Fruit fly (Drosophila melanogaster): ENCODE measurements around the gene Mat89Ba.
A peak's percentile ranks its signal among the peaks of the same experiment; 100 is the strongest.

The Mat89Ba gene

dm6 chr3R:16224415-16225165 is 47.6 kb downstream of the Mat89Ba start:
- TF ChIP-seq pan (optimal IDR thresholded peaks at IDR 0.05) (no peak), EcR (GFP tag; optimal IDR thresholded peaks at IDR 0.05) (peak in 1 of 2 experiments; percentile 26), Dll (optimal IDR thresholded peaks at IDR 0.05) (peak; percentile 96), psq (optimal IDR thresholded peaks at IDR 0.05) (no peak), usp (GFP tag; optimal IDR thresholded peaks at IDR 0.05) (no peak), CG8478 (optimal IDR thresholded peaks at IDR 0.05) (no peak)

DNA sequence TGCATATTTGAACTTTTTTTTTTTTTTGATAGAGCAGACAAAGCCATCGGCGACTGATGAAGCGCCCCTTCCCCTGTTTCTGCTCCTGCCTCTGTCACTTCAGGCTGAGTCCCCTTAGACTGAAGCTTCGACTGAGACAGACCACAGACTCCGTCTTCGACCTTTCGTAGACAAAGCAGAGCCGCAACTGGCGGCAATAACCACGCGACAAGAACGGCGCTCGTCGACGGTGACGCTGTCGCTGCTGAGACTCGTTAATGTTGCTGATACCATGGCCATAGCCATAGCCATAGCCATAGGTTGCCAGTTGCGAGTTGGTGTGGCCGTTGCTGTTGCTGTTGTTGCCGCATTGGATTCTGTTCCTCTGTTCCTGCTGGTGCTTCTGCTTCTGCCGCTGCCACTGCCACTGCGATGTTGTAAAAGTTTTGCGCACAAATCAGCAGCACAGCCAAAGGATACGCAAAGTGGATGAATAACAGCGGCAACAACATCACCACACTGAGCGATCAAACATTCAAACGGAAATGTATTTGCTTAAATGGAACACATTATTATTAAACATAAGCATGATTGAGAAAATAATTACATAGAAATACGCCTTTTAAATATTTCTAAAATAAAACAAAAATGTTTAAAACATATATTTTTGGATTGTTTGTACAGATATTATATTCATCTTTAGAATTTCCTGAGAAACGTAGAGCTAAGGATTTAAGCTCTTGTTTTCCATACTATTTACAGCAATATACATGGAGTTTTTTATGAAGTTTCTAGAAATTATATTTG is 48.8 kb downstream of the Mat89Ba start:
- TF ChIP-seq EcR (GFP tag; optimal IDR thresholded peaks at IDR 0.05) (no peak), Dll (optimal IDR thresholded peaks at IDR 0.05) (no peak), psq (optimal IDR thresholded peaks at IDR 0.05) (no peak), pan (optimal IDR thresholded peaks at IDR 0.05) (no peak), CG8478 (optimal IDR thresholded peaks at IDR 0.05) (no peak), usp (GFP tag; optimal IDR thresholded peaks at IDR 0.05) (no peak)

DNA sequence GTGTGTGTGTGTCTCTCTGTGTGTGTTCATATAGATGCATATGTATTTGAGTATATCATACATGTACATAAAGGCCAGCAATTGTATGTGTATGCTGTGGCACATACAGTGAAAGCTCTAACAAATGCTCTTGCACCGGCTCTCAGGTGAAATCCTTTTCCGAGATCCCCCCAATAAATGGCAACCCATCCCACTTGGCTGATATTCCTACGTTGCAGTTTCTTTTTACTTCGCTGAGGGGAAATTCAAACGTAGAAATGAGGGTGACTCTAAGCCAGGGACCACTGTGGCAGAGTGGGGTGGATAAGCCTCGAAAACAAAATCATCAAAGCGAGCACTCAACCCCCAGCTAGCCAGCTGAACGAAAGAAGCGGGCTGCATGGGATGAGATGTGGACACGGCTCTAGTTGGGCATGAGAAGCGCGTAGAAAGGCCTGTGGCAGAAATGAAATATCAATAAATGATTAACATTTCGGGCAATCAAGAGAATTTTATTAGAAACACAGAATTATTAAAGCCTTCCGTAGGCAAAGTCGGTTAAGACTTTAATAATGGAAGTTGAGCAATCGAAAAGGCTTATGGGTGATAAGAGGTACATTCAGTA is 49.8 kb downstream of the Mat89Ba start:
- no peak for TF ChIP-seq usp (GFP tag; optimal IDR thresholded peaks at IDR 0.05)
- TF ChIP-seq CG8478 (optimal IDR thresholded peaks at IDR 0.05): no peak
- no peak for TF ChIP-seq pan (optimal IDR thresholded peaks at IDR 0.05)
- TF ChIP-seq Dll (optimal IDR thresholded peaks at IDR 0.05): no peak
- TF ChIP-seq psq (optimal IDR thresholded peaks at IDR 0.05): no peak
- TF ChIP-seq EcR (GFP tag; optimal IDR thresholded peaks at IDR 0.05): peak in 1 of 2 experiments; percentile 83

DNA sequence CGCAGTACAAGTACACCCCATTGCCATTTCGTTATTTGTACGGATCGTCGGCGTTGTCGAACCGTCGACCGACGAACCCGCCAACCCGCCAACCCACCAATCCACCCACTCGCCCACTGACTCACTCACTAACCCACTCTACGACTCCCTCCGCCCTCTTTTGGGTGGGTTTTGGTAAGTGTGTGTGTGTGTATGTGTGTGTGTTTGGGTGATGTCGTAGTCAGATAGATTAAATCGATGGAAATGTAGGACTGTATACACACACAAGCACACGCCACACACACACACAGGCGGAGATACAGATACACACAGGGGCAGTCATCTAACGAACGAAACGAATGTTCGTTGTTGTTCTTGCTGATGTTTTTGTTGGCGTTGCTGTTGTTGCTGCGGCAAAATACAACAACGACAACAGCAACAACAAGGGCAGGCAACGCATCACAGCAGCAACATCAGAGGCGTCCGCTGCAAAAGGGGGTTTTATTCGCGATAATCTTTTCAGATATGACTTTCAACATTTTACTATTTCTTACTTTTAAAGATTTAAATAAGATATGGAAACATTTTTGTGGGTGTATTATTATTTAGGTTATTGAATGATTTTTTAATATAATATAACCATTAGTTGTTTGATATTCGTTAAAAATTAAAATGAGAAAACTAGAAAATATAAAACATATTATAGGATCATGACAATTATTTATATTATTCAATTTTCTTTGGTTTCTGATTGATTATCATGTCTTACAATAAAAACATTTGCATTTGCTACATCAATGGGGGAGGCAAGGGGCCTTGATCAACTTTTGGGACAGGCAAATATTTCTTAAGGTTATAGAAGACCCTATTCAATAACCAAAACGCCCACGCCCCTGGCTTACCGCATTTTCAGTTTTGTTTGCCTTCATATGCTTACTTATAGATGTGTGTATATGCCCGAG is 50.6 kb downstream of the Mat89Ba start:
- no peak for TF ChIP-seq psq (optimal IDR thresholded peaks at IDR 0.05)
- TF ChIP-seq CG8478 (optimal IDR thresholded peaks at IDR 0.05): no peak
- TF ChIP-seq usp (GFP tag; optimal IDR thresholded peaks at IDR 0.05): no peak
- no peak for TF ChIP-seq pan (optimal IDR thresholded peaks at IDR 0.05)
- no peak for TF ChIP-seq EcR (GFP tag; optimal IDR thresholded peaks at IDR 0.05)
- TF ChIP-seq Dll (optimal IDR thresholded peaks at IDR 0.05): no peak

- no peak for TF ChIP-seq CG8478 (optimal IDR thresholded peaks at IDR 0.05)
- no peak for TF ChIP-seq Dll (optimal IDR thresholded peaks at IDR 0.05)
- TF ChIP-seq EcR (GFP tag; optimal IDR thresholded peaks at IDR 0.05): no peak
- TF ChIP-seq usp (GFP tag; optimal IDR thresholded peaks at IDR 0.05): no peak
- TF ChIP-seq psq (optimal IDR thresholded peaks at IDR 0.05): no peak
- no peak for TF ChIP-seq pan (optimal IDR thresholded peaks at IDR 0.05)
Observed at dm6 chr3R:16220854-16221253, 51.4 kb downstream of the Mat89Ba start.

DNA sequence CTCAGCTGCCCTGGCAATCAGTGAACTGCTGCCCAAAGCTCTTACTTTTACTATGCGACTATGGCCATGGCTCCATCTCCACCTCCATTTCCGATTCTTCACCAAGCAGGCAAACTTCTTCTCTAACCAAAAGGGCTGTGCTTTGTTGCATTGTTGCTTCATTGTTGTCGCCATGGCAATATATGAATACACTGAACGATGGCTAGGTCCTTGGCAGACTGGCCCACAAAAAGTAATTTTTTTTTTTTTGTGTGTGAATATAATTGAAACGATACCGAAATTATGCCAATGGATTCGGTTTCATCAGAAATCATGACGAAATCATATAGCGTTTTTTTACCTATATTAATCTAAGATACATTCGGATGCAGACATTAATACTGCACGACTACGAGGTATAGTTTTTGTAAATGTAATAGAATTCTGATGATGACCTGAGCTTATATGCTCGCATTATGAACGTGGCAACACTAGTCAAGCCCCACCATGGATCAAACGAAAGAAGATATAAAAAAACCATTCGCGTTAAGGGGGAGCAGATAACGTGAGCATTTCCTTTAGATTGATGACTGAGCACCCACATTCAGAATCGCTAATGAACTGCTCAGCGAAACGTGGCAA is 52.1 kb downstream of the Mat89Ba start:
- no peak for TF ChIP-seq psq (optimal IDR thresholded peaks at IDR 0.05)
- no peak for TF ChIP-seq CG8478 (optimal IDR thresholded peaks at IDR 0.05)
- no peak for TF ChIP-seq EcR (GFP tag; optimal IDR thresholded peaks at IDR 0.05)
- TF ChIP-seq pan (optimal IDR thresholded peaks at IDR 0.05): no peak
- no peak for TF ChIP-seq usp (GFP tag; optimal IDR thresholded peaks at IDR 0.05)
- no peak for TF ChIP-seq Dll (optimal IDR thresholded peaks at IDR 0.05)
